Fruit fly (Drosophila melanogaster) whole organism, wandering third instar larva: ENCODE results near the gene TSG101.

Experiments used
- Dif ChIP-seq: fragments of 200-275, 200-300 bp; sonication (Bioruptor generic); optimal IDR thresholded peaks from 2 replicates; lab custom pipeline; 2018; ENCODE audit warnings: missing biosample characterization, missing genetic modification characterization; ENCODE audit not compliant: partially characterized antibody
- Hnf4 ChIP-seq: fragments of 200-800 bp; sonication (Bioruptor generic); optimal IDR thresholded peaks from 2 replicates; lab custom pipeline; 2016; ENCODE audit warnings: missing biosample characterization, mild to moderate bottlenecking, missing genetic modification characterization
- Mio ChIP-seq: sonication (Bioruptor generic); optimal IDR thresholded peaks from 2 replicates; lab custom pipeline; 2016; ENCODE audit warnings: missing biosample characterization, missing genetic modification characterization
- OdsH ChIP-seq: fragments of 200-800 bp; sonication (Bioruptor generic); optimal IDR thresholded peaks from 2 replicates; lab custom pipeline; 2016; ENCODE audit warnings: missing biosample characterization, mild to moderate bottlenecking, missing genetic modification characterization
- dl ChIP-seq, 2 experiments: fragments of 175-275, 200-275 bp in 1 of 2; fragments of 200-275 bp in 1 of 2; sonication (Bioruptor generic); optimal IDR thresholded peaks; lab custom pipeline; 2018; ENCODE audit warnings: mild to moderate bottlenecking in 2 of 2, missing biosample characterization in 2 of 2, missing genetic modification characterization in 2 of 2, moderate library complexity in 2 of 2; ENCODE audit not compliant: partially characterized antibody in 2 of 2, insufficient read depth in 1 of 2
- dmrt93B ChIP-seq: fragments of 200-800 bp; sonication (Bioruptor generic); optimal IDR thresholded peaks from 2 replicates; lab custom pipeline; 2018; ENCODE audit warnings: missing biosample characterization, mild to moderate bottlenecking, missing genetic modification characterization
- dsf ChIP-seq: sonication (Bioruptor generic); optimal IDR thresholded peaks from 2 replicates; lab custom pipeline; 2016; ENCODE audit warnings: missing biosample characterization, missing genetic modification characterization, borderline replicate concordance
- ey ChIP-seq: fragments of 200-800 bp; sonication (Bioruptor generic); optimal IDR thresholded peaks from 2 replicates; lab custom pipeline; 2016; ENCODE audit warnings: missing biosample characterization, missing genetic modification characterization
- fru ChIP-seq: fragments of 200-800 bp; sonication (Bioruptor generic); optimal IDR thresholded peaks from 3 replicates; lab custom pipeline; 2016; ENCODE audit warnings: missing biosample characterization, mild to moderate bottlenecking, missing genetic modification characterization
- h ChIP-seq: fragments of 200-800 bp; sonication (Bioruptor generic); optimal IDR thresholded peaks from 3 replicates; lab custom pipeline; 2016; ENCODE audit warnings: missing biosample characterization, mild to moderate bottlenecking, missing genetic modification characterization
- usp ChIP-seq: fragments of >200 bp; optimal IDR thresholded peaks from 2 replicates; lab custom pipeline; 2017; ENCODE audit warnings: missing biosample characterization, missing genetic modification characterization
- woc ChIP-seq: sonication (Bioruptor generic); optimal IDR thresholded peaks from 2 replicates; lab custom pipeline; 2016; ENCODE audit warnings: missing biosample characterization, mild to moderate bottlenecking, missing genetic modification characterization

DNA sequence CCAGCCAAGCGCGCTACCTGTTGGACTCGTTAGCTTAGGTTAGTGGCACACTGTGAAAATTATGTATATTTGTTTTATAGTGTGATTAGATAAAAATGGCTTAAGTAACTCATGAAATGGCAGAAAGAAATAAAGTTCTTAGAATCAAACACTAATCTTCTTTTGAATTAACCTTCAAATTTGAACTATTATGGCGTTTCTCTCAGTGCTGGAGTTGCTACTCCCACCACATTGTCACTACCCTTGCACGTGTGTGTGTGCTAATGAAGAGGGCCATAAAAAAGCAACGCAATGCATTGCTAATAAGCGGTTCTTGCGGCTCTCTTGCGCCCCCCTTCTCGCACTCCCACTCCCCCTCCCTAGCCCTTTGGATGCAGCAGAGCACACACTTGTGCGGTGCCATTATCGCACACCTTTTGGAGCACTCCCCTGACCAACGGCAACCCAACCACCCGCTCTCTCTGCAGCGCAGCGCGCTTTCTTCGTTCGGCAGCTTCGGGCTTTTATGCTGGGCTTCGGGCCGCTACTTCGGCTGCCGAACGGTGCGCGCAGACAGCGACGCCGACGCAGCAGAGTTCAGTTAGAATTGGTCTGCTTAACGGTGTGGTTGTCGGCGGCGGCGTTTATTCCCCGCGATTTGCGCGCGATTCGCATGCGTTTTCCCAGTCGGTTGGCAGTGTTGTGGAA is 48.7 kb downstream of the TSG101 start:
- TF ChIP-seq Hnf4 (GFP tag; lab: Kevin White, UChicago), result peak; percentile 71
- TF ChIP-seq usp (GFP tag; lab: Kevin White, UChicago), result no peak
- TF ChIP-seq woc (GFP tag; lab: Kevin White, UChicago), result peak; percentile 67
- peak in 1 of 2 experiments; percentile 24 for TF ChIP-seq dl (GFP tag; optimal IDR thresholded peaks at IDR 0.05; lab: Kevin White, UChicago; ENCODE audit: insufficient read depth in 1 of 2, partially characterized antibody in 2 of 2)
- peak; percentile 81 for TF ChIP-seq h (GFP tag; lab: Kevin White, UChicago)
- TF ChIP-seq Dif (GFP tag; lab: Kevin White, UChicago), result peak; percentile 73
- peak; percentile 37 for TF ChIP-seq dmrt93B
- peak; percentile 74 for TF ChIP-seq ey
- no peak for TF ChIP-seq Mio (GFP tag; lab: Kevin White, UChicago)
- TF ChIP-seq OdsH (GFP tag; lab: Kevin White, UChicago), result peak; percentile 70
- peak; percentile 79 for TF ChIP-seq fru
- TF ChIP-seq dsf (GFP tag; lab: Kevin White, UChicago), result no peak
